Worm (Caenorhabditis elegans): ENCODE measurements around the gene idpp-12.

The idpp-12 gene

ce11 chrIV:3311243-3311642 lies 7.5 kb downstream of the idpp-12 start, which contains the start of gene zip-11 (continued):
- TF ChIP-seq lin-40 (tag; optimal IDR thresholded peaks at IDR 0.05) (peak; percentile 62), attf-5 (GFP tag; optimal IDR thresholded peaks at IDR 0.05) (peak; percentile 66), F57C9.4 (tag; optimal IDR thresholded peaks at IDR 0.05) (peak; percentile 100), madf-3 (GFP tag; IDR thresholded peaks at IDR 0.05) (0 out of 2 replicates have a peak, but pooled peaks have one; percentile 54)

- peak; percentile 98 for TF ChIP-seq Y95B8A.8 (GFP tag; IDR thresholded peaks at IDR 0.05)
- peak; percentile 100 for TF ChIP-seq dox-1 (GFP tag; IDR thresholded peaks at IDR 0.05)
- TF ChIP-seq lir-1 (GFP tag; conservative IDR thresholded peaks at IDR 0.05): peak; percentile 93
- TF ChIP-seq madf-10 (tag; optimal IDR thresholded peaks at IDR 0.05): peak; percentile 35
- TF ChIP-seq cebp-1 (GFP tag; IDR thresholded peaks at IDR 0.05): peak; percentile 92
- peak; percentile 81 for TF ChIP-seq cebp-1 (tag; optimal IDR thresholded peaks at IDR 0.05)
- TF ChIP-seq lin-35 (GFP tag; optimal IDR thresholded peaks at IDR 0.05): peak in 1 of 3 experiments; percentile 68
- TF ChIP-seq nhr-80 (tag; optimal IDR thresholded peaks at IDR 0.05): peak; percentile 37
- peak; percentile 93 for TF ChIP-seq madf-8 (GFP tag; conservative IDR thresholded peaks at IDR 0.05)
- TF ChIP-seq ceh-27 (GFP tag; optimal IDR thresholded peaks at IDR 0.05): peak; percentile 54
- peak; percentile 91 for TF ChIP-seq hsf-1 (GFP tag; IDR thresholded peaks at IDR 0.05)
- peak; percentile 95 for TF ChIP-seq bed-2 (GFP tag; IDR thresholded peaks at IDR 0.05)
- TF ChIP-seq K11D2.4 (GFP tag; IDR thresholded peaks at IDR 0.05): peak; percentile 97
- TF ChIP-seq ekl-4 (GFP tag; IDR thresholded peaks at IDR 0.05): peak; percentile 98
- TF ChIP-seq repo-1 (tag; optimal IDR thresholded peaks at IDR 0.05): peak; percentile 50
- peak; percentile 58 for TF ChIP-seq aptf-2 (GFP tag; conservative IDR thresholded peaks at IDR 0.05)
- TF ChIP-seq lin-54 (GFP tag; optimal IDR thresholded peaks at IDR 0.05): peak; percentile 92
- peak; percentile 96 for TF ChIP-seq F33H1.4 (GFP tag; IDR thresholded peaks at IDR 0.05)
- peak; percentile 98 for TF ChIP-seq pbrm-1 (GFP tag; IDR thresholded peaks at IDR 0.05)
- peak; percentile 100 for TF ChIP-seq hmg-1.2 (GFP tag; IDR thresholded peaks at IDR 0.05)
- TF ChIP-seq ztf-25 (GFP tag; IDR thresholded peaks at IDR 0.05): peak; percentile 84; the same call in 1 of the 2 replicates
- TF ChIP-seq F57C9.4 (tag; optimal IDR thresholded peaks at IDR 0.05): peak; percentile 89
- peak; percentile 98 for TF ChIP-seq nfyb-1 (GFP tag; IDR thresholded peaks at IDR 0.05)
- TF ChIP-seq rcor-1 (GFP tag; IDR thresholded peaks at IDR 0.05): peak; percentile 97
- TF ChIP-seq ztf-18 (tag; optimal IDR thresholded peaks at IDR 0.05): peak; percentile 43
- TF ChIP-seq tbp1 (GFP tag; optimal IDR thresholded peaks at IDR 0.05): peak; percentile 59
- peak; percentile 51 for TF ChIP-seq K12H6.12 (tag; optimal IDR thresholded peaks at IDR 0.05)
- TF ChIP-seq Y56A3A.18 (GFP tag; IDR thresholded peaks at IDR 0.05): peak; percentile 98
- peak; percentile 72 for TF ChIP-seq Y53F4B.3 (GFP tag; IDR thresholded peaks at IDR 0.05)
- TF ChIP-seq madf-3 (GFP tag; IDR thresholded peaks at IDR 0.05): peak; percentile 97
- TF ChIP-seq xnd-1 (tag; optimal IDR thresholded peaks at IDR 0.05): peak; percentile 84
- peak; percentile 79; the same call in 1 of the 2 replicates for TF ChIP-seq ztf-6 (GFP tag; IDR thresholded peaks at IDR 0.05)
- peak; percentile 98 for TF ChIP-seq Y79H2A.3 (GFP tag; conservative IDR thresholded peaks at IDR 0.05)
- peak; percentile 95; the same call in 1 of the 2 replicates for TF ChIP-seq cebp-2 (GFP tag; IDR thresholded peaks at IDR 0.05)
- peak; percentile 6 for TF ChIP-seq nhr-90 (tag; optimal IDR thresholded peaks at IDR 0.05)
- TF ChIP-seq lsl-1 (GFP tag; optimal IDR thresholded peaks at IDR 0.05): peak; percentile 85
- peak; percentile 72 for TF ChIP-seq egrh-3 (GFP tag; IDR thresholded peaks at IDR 0.05)
- TF ChIP-seq lin-40 (tag; optimal IDR thresholded peaks at IDR 0.05): peak; percentile 79
- TF ChIP-seq hrde-1 (tag; optimal IDR thresholded peaks at IDR 0.05; ENCODE audit: borderline replicate concordance): peak; percentile 9
- peak; percentile 31 for TF ChIP-seq efl-1 (GFP tag; optimal IDR thresholded peaks at IDR 0.05)
- TF ChIP-seq sea-2 (GFP tag; IDR thresholded peaks at IDR 0.05): peak; percentile 89
- TF ChIP-seq let-526 (GFP tag; IDR thresholded peaks at IDR 0.05): peak; percentile 84; the same call in 1 of the 2 replicates
- TF ChIP-seq egl-18 (GFP tag; IDR thresholded peaks at IDR 0.05): peak; percentile 95
- peak; percentile 96 for TF ChIP-seq F37B4.10 (GFP tag; IDR thresholded peaks at IDR 0.05)
- peak; percentile 97 for TF ChIP-seq egl-44 (GFP tag; IDR thresholded peaks at IDR 0.05)
- peak; percentile 95 for TF ChIP-seq D2030.7 (GFP tag; IDR thresholded peaks at IDR 0.05)
Measured at ce11 chrIV:3313311-3313710, 9.5 kb downstream of the idpp-12 start.
